Fruit fly (Drosophila melanogaster) whole organism, embryonic: ENCODE data around the gene CG31525.

ENCODE experiments used
- Bgb ChIP-seq: fragments of 200-800 bp; sonication (Bioruptor generic); IDR thresholded peaks from 2 replicates; pipeline ENCODE4 v1.3.6; 2022; ENCODE audit warnings: missing biosample characterization, missing genetic modification characterization; ENCODE audit not compliant: partially characterized antibody
- CG10147 ChIP-seq: fragments of 200-800 bp; sonication (Bioruptor generic); optimal IDR thresholded peaks from 2 replicates; lab custom pipeline; 2019; ENCODE audit warnings: missing biosample characterization, mild to moderate bottlenecking, missing genetic modification characterization, moderate library complexity
- CG10462 ChIP-seq: fragments of 200-800 bp; sonication (Bioruptor generic); optimal IDR thresholded peaks from 2 replicates; lab custom pipeline; 2016; ENCODE audit warnings: missing biosample characterization, missing genetic modification characterization
- CG10654 ChIP-seq: fragments of 200-800 bp; sonication (Bioruptor generic); optimal IDR thresholded peaks from 2 replicates; lab custom pipeline; 2016; ENCODE audit warnings: missing biosample characterization, missing genetic modification characterization
- CG12155 ChIP-seq: fragments of 200-800 bp; sonication (Bioruptor generic); optimal IDR thresholded peaks from 3 replicates; lab custom pipeline; 2016; ENCODE audit warnings: missing biosample characterization, missing genetic modification characterization
- CG12659 ChIP-seq: fragments of 200-800 bp; sonication (Bioruptor generic); optimal IDR thresholded peaks from 3 replicates; lab custom pipeline; 2017; ENCODE audit warnings: mild to moderate bottlenecking, missing biosample characterization, missing genetic modification reagents, missing genetic modification characterization
- CG13894 ChIP-seq: fragments of 200-800 bp; sonication (Bioruptor generic); optimal IDR thresholded peaks from 3 replicates; lab custom pipeline; 2018; ENCODE audit warnings: missing biosample characterization, mild to moderate bottlenecking, missing genetic modification characterization, moderate library complexity
- CG1602 ChIP-seq: fragments of 200-800 bp; sonication (Bioruptor generic); optimal IDR thresholded peaks from 3 replicates; lab custom pipeline; 2016; ENCODE audit warnings: missing biosample characterization, missing genetic modification characterization
- CG16863 ChIP-seq: fragments of 200-800 bp; sonication (Bioruptor generic); optimal IDR thresholded peaks from 3 replicates; lab custom pipeline; 2016; ENCODE audit warnings: missing biosample characterization, missing genetic modification characterization
- CG17912 ChIP-seq: fragments of 200-800 bp; sonication (Bioruptor generic); optimal IDR thresholded peaks from 2 replicates; lab custom pipeline; 2018; ENCODE audit warnings: missing biosample characterization, mild to moderate bottlenecking, missing genetic modification characterization
- CG18619 ChIP-seq: fragments of 200-800 bp; sonication (Bioruptor generic); optimal IDR thresholded peaks from 3 replicates; lab custom pipeline; 2017; ENCODE audit warnings: missing biosample characterization, mild to moderate bottlenecking, missing genetic modification characterization
- CG30020 ChIP-seq: fragments of 200-800 bp; optimal IDR thresholded peaks from 2 replicates; lab custom pipeline; 2019; ENCODE audit warnings: missing biosample characterization, mild to moderate bottlenecking, missing genetic modification characterization, moderate library complexity
- CG33557 ChIP-seq: fragments of 200-800 bp; sonication (Bioruptor generic); optimal IDR thresholded peaks from 2 replicates; lab custom pipeline; 2019; ENCODE audit warnings: missing biosample characterization, mild to moderate bottlenecking, missing genetic modification characterization, moderate library complexity
- CG4360 ChIP-seq: fragments of 200-800 bp; sonication (Bioruptor generic); IDR thresholded peaks from 2 replicates; pipeline ENCODE4 v1.3.6; 2022; ENCODE audit warnings: missing biosample characterization, missing genetic modification characterization
- CHES-1-like ChIP-seq: fragments of 200-800 bp; sonication (Bioruptor generic); optimal IDR thresholded peaks from 2 replicates; lab custom pipeline; 2016; ENCODE audit warnings: missing biosample characterization, missing genetic modification characterization
- Doc3 ChIP-seq: fragments of 200-800 bp; sonication (Bioruptor generic); IDR thresholded peaks from 3 replicates; pipeline ENCODE4 v1.3.6; 2022; ENCODE audit warnings: missing biosample characterization, missing genetic modification characterization; ENCODE audit not compliant: partially characterized antibody
- Dp ChIP-seq: fragments of 200-800 bp; sonication (Bioruptor generic); optimal IDR thresholded peaks from 2 replicates; lab custom pipeline; 2018; ENCODE audit warnings: missing biosample characterization, mild to moderate bottlenecking, missing genetic modification characterization, moderate library complexity
- Ets65A ChIP-seq: fragments of 200-800 bp; sonication (Bioruptor generic); peaks from one replicate; lab custom pipeline; 2016; ENCODE audit warnings: missing biosample characterization, missing genetic modification characterization
- Ets97D ChIP-seq: fragments of 200-800 bp; sonication (Bioruptor generic); optimal IDR thresholded peaks from 3 replicates; lab custom pipeline; 2016; ENCODE audit warnings: missing biosample characterization, missing genetic modification characterization
- HLH54F ChIP-seq: fragments of 200-800 bp; sonication (Bioruptor generic); optimal IDR thresholded peaks from 3 replicates; lab custom pipeline; 2016; ENCODE audit warnings: missing biosample characterization, missing genetic modification characterization
- Hr3 ChIP-seq: fragments of 200-800 bp; sonication (Bioruptor generic); optimal IDR thresholded peaks from 3 replicates; lab custom pipeline; 2016; ENCODE audit warnings: missing biosample characterization, missing genetic modification characterization
- Hr39 ChIP-seq: fragments of >200 bp; optimal IDR thresholded peaks from 2 replicates; lab custom pipeline; 2017
- Jarid2 ChIP-seq: fragments of 200-800 bp; sonication (Bioruptor generic); optimal IDR thresholded peaks from 3 replicates; lab custom pipeline; 2017; ENCODE audit warnings: mild to moderate bottlenecking, missing biosample characterization, missing genetic modification reagents, missing genetic modification characterization
- Mes4 ChIP-seq: fragments of 200-800 bp; sonication (Bioruptor generic); optimal IDR thresholded peaks from 2 replicates; lab custom pipeline; 2016; ENCODE audit warnings: missing biosample characterization, missing genetic modification characterization
- Nf-YA ChIP-seq: fragments of 200-800 bp; sonication (Bioruptor generic); IDR thresholded peaks from 2 replicates; pipeline ENCODE4 v1.3.6; 2022; ENCODE audit warnings: missing biosample characterization, missing genetic modification characterization
- PHDP ChIP-seq: fragments of 200-800 bp; sonication (Bioruptor generic); optimal IDR thresholded peaks from 3 replicates; lab custom pipeline; 2018; ENCODE audit warnings: missing biosample characterization, mild to moderate bottlenecking, missing genetic modification characterization, moderate library complexity
- Rfx ChIP-seq: fragments of 200-800 bp; sonication (Bioruptor generic); IDR thresholded peaks from 2 replicates; pipeline ENCODE4 v1.3.6; 2022; ENCODE audit warnings: missing biosample characterization, missing genetic modification characterization
- Trl ChIP-seq, 3 experiments: fragments of >200 bp in 2 of 3; fragments of 200-800 bp in 1 of 3; sonication (Bioruptor generic) in 1 of 3; optimal IDR thresholded peaks; 2 replicates in 1 of 3; 3 replicates in 2 of 3; lab custom pipeline; 2016 to 2017; ENCODE audit warnings: missing biosample characterization in 1 of 3, missing genetic modification characterization in 1 of 3
- ac ChIP-seq: fragments of 200-800 bp; sonication (Bioruptor generic); optimal IDR thresholded peaks from 3 replicates; lab custom pipeline; 2017; ENCODE audit warnings: missing biosample characterization, mild to moderate bottlenecking, missing genetic modification characterization
- bigmax ChIP-seq: fragments of 200-800 bp; sonication (Bioruptor generic); optimal IDR thresholded peaks from 2 replicates; lab custom pipeline; 2018; ENCODE audit warnings: missing biosample characterization, mild to moderate bottlenecking, missing genetic modification characterization
- br ChIP-seq: fragments of >200 bp; optimal IDR thresholded peaks from 2 replicates; lab custom pipeline; 2017
- bsh ChIP-seq, 2 experiments: fragments of 200-800 bp; sonication (Bioruptor generic); optimal IDR thresholded peaks; 2 replicates each; lab custom pipeline; 2017 to 2018; ENCODE audit warnings: mild to moderate bottlenecking in 2 of 2, missing biosample characterization in 2 of 2, missing genetic modification characterization in 2 of 2, moderate library complexity in 1 of 2
- btn ChIP-seq: fragments of 200-800 bp; sonication (Bioruptor generic); optimal IDR thresholded peaks from 2 replicates; lab custom pipeline; 2016; ENCODE audit warnings: missing biosample characterization, missing genetic modification characterization
- ci ChIP-seq: fragments of 200-800 bp; sonication (Bioruptor generic); IDR thresholded peaks from 3 replicates; pipeline ENCODE4 v1.3.6; 2022; ENCODE audit warnings: missing biosample characterization, missing genetic modification characterization
- fd3F ChIP-seq: fragments of 200-800 bp; sonication (Bioruptor generic); optimal IDR thresholded peaks from 2 replicates; lab custom pipeline; 2018; ENCODE audit warnings: missing biosample characterization, mild to moderate bottlenecking, missing genetic modification characterization, moderate library complexity
- inv ChIP-seq: fragments of 200-800 bp; sonication (Bioruptor generic); IDR thresholded peaks from 2 replicates; pipeline ENCODE4 v1.3.6; 2022; ENCODE audit warnings: missing biosample characterization, missing genetic modification characterization; ENCODE audit not compliant: partially characterized antibody
- jumu ChIP-seq: fragments of 200-800 bp; sonication (Bioruptor generic); optimal IDR thresholded peaks from 3 replicates; lab custom pipeline; 2016; ENCODE audit warnings: missing biosample characterization, missing genetic modification characterization
- lilli ChIP-seq: fragments of 200-800 bp; sonication (Bioruptor generic); optimal IDR thresholded peaks from 3 replicates; lab custom pipeline; 2016; ENCODE audit warnings: missing biosample characterization, missing genetic modification characterization
- lmd ChIP-seq: fragments of 200-800 bp; sonication (Bioruptor generic); IDR thresholded peaks from 2 replicates; pipeline ENCODE4 v1.3.6; 2022; ENCODE audit warnings: missing biosample characterization, missing genetic modification characterization
- onecut ChIP-seq: fragments of 200-800 bp; sonication (Bioruptor generic); IDR thresholded peaks from 2 replicates; pipeline ENCODE4 v1.3.6; 2022; ENCODE audit warnings: missing biosample characterization, missing genetic modification characterization
- org-1 ChIP-seq: fragments of 200-800 bp; sonication (Bioruptor generic); optimal IDR thresholded peaks from 2 replicates; lab custom pipeline; 2017; ENCODE audit warnings: missing biosample characterization, missing genetic modification characterization
- pb ChIP-seq: fragments of 200-800 bp; sonication (Bioruptor generic); optimal IDR thresholded peaks from 3 replicates; lab custom pipeline; 2016; ENCODE audit warnings: missing biosample characterization, missing genetic modification characterization
- pho ChIP-seq: fragments of 200-800 bp; sonication (Bioruptor generic); optimal IDR thresholded peaks from 2 replicates; lab custom pipeline; 2016; ENCODE audit warnings: missing biosample characterization, missing genetic modification characterization
- psq ChIP-seq: fragments of 200-800 bp; sonication (Bioruptor generic); optimal IDR thresholded peaks from 2 replicates; lab custom pipeline; 2017; ENCODE audit warnings: missing biosample characterization, missing genetic modification characterization
- pum ChIP-seq: fragments of 200-800 bp; sonication (Bioruptor generic); optimal IDR thresholded peaks from 2 replicates; lab custom pipeline; 2016; ENCODE audit warnings: missing biosample characterization, missing genetic modification characterization
- repo ChIP-seq: fragments of 200-800 bp; sonication (Bioruptor generic); optimal IDR thresholded peaks from 2 replicates; lab custom pipeline; 2016; ENCODE audit warnings: missing biosample characterization, missing genetic modification characterization
- tgo ChIP-seq: fragments of 200-800 bp; sonication (Bioruptor generic); IDR thresholded peaks from 3 replicates; pipeline ENCODE4 v1.3.6; 2022; ENCODE audit warnings: missing biosample characterization, missing genetic modification characterization
- tna ChIP-seq: fragments of 200-800 bp; sonication (Bioruptor generic); IDR thresholded peaks from 2 replicates; pipeline ENCODE4 v1.3.6; 2022; ENCODE audit warnings: missing biosample characterization, missing genetic modification characterization; ENCODE audit not compliant: partially characterized antibody
- unc-4 ChIP-seq: fragments of 200-800 bp; sonication (Bioruptor generic); IDR thresholded peaks from 2 replicates; pipeline ENCODE4 v1.3.6; 2022; ENCODE audit warnings: missing biosample characterization, missing genetic modification characterization; ENCODE audit not compliant: partially characterized antibody
- vfl ChIP-seq: fragments of 200-800 bp; sonication (Bioruptor generic); optimal IDR thresholded peaks from 2 replicates; lab custom pipeline; 2016; ENCODE audit warnings: missing biosample characterization, missing genetic modification characterization
- zfh2 ChIP-seq: fragments of 200-800 bp; sonication (Bioruptor generic); optimal IDR thresholded peaks from 2 replicates; lab custom pipeline; 2016; ENCODE audit warnings: missing biosample characterization, missing genetic modification characterization

The CG31525 gene

dm6 chr3R:4437113-4437512 is 10.3 kb downstream of the CG31525 start, which contains the start of the genes Lipt2 and CG14650 (continued):
- peak; percentile 50; the same call in 1 of the 2 replicates for TF ChIP-seq lmd
- TF ChIP-seq vfl = peak; percentile 12
- peak; percentile 41 for TF ChIP-seq CG33557 (GFP tag; lab: Kevin White, UChicago)
- TF ChIP-seq CG10654 (GFP tag; lab: Kevin White, UChicago) = peak; percentile 42
- TF ChIP-seq Ets65A (GFP tag; lab: Kevin White, UChicago) = peak; percentile 94
- peak; percentile 47 for TF ChIP-seq btn (GFP tag; lab: Kevin White, UChicago)
- peak; percentile 27 for TF ChIP-seq CG16863 (GFP tag; lab: Kevin White, UChicago)
- peak; percentile 56 for TF ChIP-seq pho (GFP tag; lab: Kevin White, UChicago)
- peak; percentile 33 for TF ChIP-seq PHDP (tag; lab: Kevin White, UChicago)
- peak; percentile 69 for TF ChIP-seq CG12155 (GFP tag; lab: Kevin White, UChicago)
- peak; percentile 1 for TF ChIP-seq CG17912
- TF ChIP-seq lilli (GFP tag; lab: Kevin White, UChicago) = peak; percentile 85
- no peak for TF ChIP-seq Trl (optimal IDR thresholded peaks at IDR 0.05; lab: Kevin White, UChicago)
- peak; percentile 81 for TF ChIP-seq Trl (GFP tag; optimal IDR thresholded peaks at IDR 0.05; lab: Kevin White, UChicago)
- peak; percentile 62 for TF ChIP-seq Dp
- TF ChIP-seq pb (GFP tag; lab: Kevin White, UChicago) = peak; percentile 33
- TF ChIP-seq jumu (GFP tag; lab: Kevin White, UChicago) = peak; percentile 68
- peak; percentile 21 for TF ChIP-seq CG10462 (GFP tag; lab: Kevin White, UChicago)
- peak; percentile 78 for TF ChIP-seq Ets97D (GFP tag; lab: Kevin White, UChicago)
- peak; percentile 80 for TF ChIP-seq zfh2 (GFP tag; lab: Kevin White, UChicago)
- TF ChIP-seq CG10147 = peak; percentile 58
- peak; percentile 54 for TF ChIP-seq repo (GFP tag; lab: Kevin White, UChicago)
- peak; percentile 76 for TF ChIP-seq HLH54F (GFP tag; lab: Kevin White, UChicago)
- 0 out of 2 replicates have a peak, but pooled peaks have one; percentile 21 for TF ChIP-seq Bgb
- TF ChIP-seq CG30020 (tag; lab: Kevin White, UChicago) = peak; percentile 79
- peak; percentile 47 for TF ChIP-seq Mes4 (GFP tag; lab: Kevin White, UChicago)
- TF ChIP-seq CG1602 (GFP tag; lab: Kevin White, UChicago) = peak; percentile 50
- TF ChIP-seq Jarid2 (GFP tag; lab: Kevin White, UChicago) = no peak
- TF ChIP-seq tgo = no peak; the same call in 2 of the 3 replicates
- TF ChIP-seq Hr3 (GFP tag; lab: Kevin White, UChicago) = peak; percentile 57
- TF ChIP-seq CG18619 (GFP tag; lab: Kevin White, UChicago) = peak; percentile 1
- peak; percentile 22 for TF ChIP-seq fd3F (GFP tag; lab: Kevin White, UChicago)
- TF ChIP-seq unc-4 (GFP tag; lab: Robert Waterston, UW) = peak; percentile 62
- no peak for TF ChIP-seq org-1 (GFP tag; lab: Kevin White, UChicago)
- no peak for TF ChIP-seq tna (GFP tag; lab: Robert Waterston, UW)
- TF ChIP-seq bigmax (GFP tag; lab: Kevin White, UChicago) = peak; percentile 45
- peak; percentile 35 for TF ChIP-seq CHES-1-like (GFP tag; lab: Kevin White, UChicago)
- no peak for TF ChIP-seq Hr39 (lab: Kevin White, UChicago)
- TF ChIP-seq CG12659 (GFP tag; lab: Kevin White, UChicago) = peak; percentile 77
- TF ChIP-seq pum (GFP tag; lab: Kevin White, UChicago) = peak; percentile 61
- no peak for TF ChIP-seq onecut (GFP tag; lab: Robert Waterston, UW)
- TF ChIP-seq inv (GFP tag; lab: Robert Waterston, UW) = peak; percentile 31; the same call in 1 of the 2 replicates
- TF ChIP-seq CG4360 (GFP tag; lab: Robert Waterston, UW) = no peak
- TF ChIP-seq Rfx (GFP tag; lab: Robert Waterston, UW) = peak; percentile 66
- no peak for TF ChIP-seq Nf-YA (GFP tag; lab: Robert Waterston, UW)
- TF ChIP-seq CG13894 (tag; lab: Kevin White, UChicago) = no peak
- peak; percentile 39; the same call in 1 of the 3 replicates for TF ChIP-seq ci (GFP tag; lab: Robert Waterston, UW)
- TF ChIP-seq ac (GFP tag; lab: Kevin White, UChicago) = no peak
- peak in 1 of 2 experiments; percentile 58 for TF ChIP-seq bsh (GFP tag; optimal IDR thresholded peaks at IDR 0.05; lab: Kevin White, UChicago)
- TF ChIP-seq br = no peak
- TF ChIP-seq psq (GFP tag; lab: Kevin White, UChicago) = no peak
- TF ChIP-seq Doc3 (GFP tag; lab: Robert Waterston, UW) = peak; percentile 56
